Worm (Caenorhabditis elegans) whole organism, late embryonic: ENCODE measurements around the gene F41G3.3.

Experiments used
- C08G9.2 ChIP-seq: sonication (generic microtip); optimal IDR thresholded peaks from 2 replicates; lab custom pipeline; 2016; ENCODE audit warnings: mild to moderate bottlenecking, missing genetic modification characterization, moderate library complexity, missing compliant biosample characterization
- K02D7.2 ChIP-seq: sonication (generic microtip); optimal IDR thresholded peaks from 2 replicates; lab custom pipeline; 2017; ENCODE audit warnings: mild to moderate bottlenecking, missing genetic modification characterization, missing compliant biosample characterization
- K09A11.1 ChIP-seq: sonication (generic microtip); optimal IDR thresholded peaks from 2 replicates; lab custom pipeline; 2017; ENCODE audit warnings: antibody characterized with exemption, mild to moderate bottlenecking, missing genetic modification characterization, missing compliant biosample characterization; ENCODE audit not compliant: insufficient read depth
- ahr-1 ChIP-seq: sonication (generic microtip); optimal IDR thresholded peaks from 2 replicates; lab custom pipeline; 2016; ENCODE audit warnings: missing genetic modification characterization, missing compliant biosample characterization
- ceh-18 ChIP-seq: sonication (generic microtip); optimal IDR thresholded peaks from 2 replicates; lab custom pipeline; 2016; ENCODE audit warnings: missing genetic modification characterization, missing compliant biosample characterization
- ceh-19 ChIP-seq: fragments of 200-800 bp; sonication (Bioruptor generic); optimal IDR thresholded peaks from 2 replicates; lab custom pipeline; 2018; ENCODE audit warnings: mild to moderate bottlenecking, missing genetic modification characterization, missing compliant biosample characterization
- ceh-24 ChIP-seq: sonication (generic microtip); optimal IDR thresholded peaks from 2 replicates; lab custom pipeline; 2016; ENCODE audit warnings: mild to moderate bottlenecking, missing genetic modification characterization, missing compliant biosample characterization
- ceh-30 ChIP-seq: fragments of 150-350 bp; optimal IDR thresholded peaks from 2 replicates; lab custom pipeline; 2014; ENCODE audit warnings: missing biosample characterization, missing genetic modification characterization
- ceh-31 ChIP-seq: sonication (generic microtip); optimal IDR thresholded peaks from 2 replicates; lab custom pipeline; 2016; ENCODE audit warnings: missing genetic modification characterization, missing compliant biosample characterization
- ceh-45 ChIP-seq: fragments of 200-800 bp; sonication (Bioruptor generic); IDR thresholded peaks from 2 replicates; pipeline ENCODE4 v1.3.6; 2022; ENCODE audit warnings: missing genetic modification reagents, missing genetic modification characterization, missing compliant biosample characterization
- ceh-48 ChIP-seq: sonication (generic microtip); optimal IDR thresholded peaks from 2 replicates; lab custom pipeline; 2016; ENCODE audit warnings: missing genetic modification characterization, inconsistent platforms, missing compliant biosample characterization
- ceh-9 ChIP-seq: sonication (generic microtip); optimal IDR thresholded peaks from 2 replicates; lab custom pipeline; 2016; ENCODE audit warnings: mild to moderate bottlenecking, missing genetic modification characterization, inconsistent platforms, missing compliant biosample characterization
- che-1 ChIP-seq: sonication (generic microtip); optimal IDR thresholded peaks from 2 replicates; lab custom pipeline; 2016; ENCODE audit warnings: mild to moderate bottlenecking, missing genetic modification characterization, missing compliant biosample characterization
- dmd-4 ChIP-seq: sonication (generic microtip); optimal IDR thresholded peaks from 2 replicates; lab custom pipeline; 2016; ENCODE audit warnings: borderline replicate concordance, missing genetic modification characterization, missing compliant biosample characterization
- dve-1 ChIP-seq: sonication (generic microtip); optimal IDR thresholded peaks from 2 replicates; lab custom pipeline; 2017; ENCODE audit warnings: antibody characterized with exemption, mild to moderate bottlenecking, missing genetic modification characterization, missing compliant biosample characterization
- elt-2 ChIP-seq: sonication (generic microtip); optimal IDR thresholded peaks from 2 replicates; lab custom pipeline; 2016; ENCODE audit warnings: missing genetic modification reagents, missing genetic modification characterization, missing compliant biosample characterization
- elt-4 ChIP-seq: sonication (generic microtip); optimal IDR thresholded peaks from 2 replicates; lab custom pipeline; 2016; ENCODE audit warnings: missing genetic modification characterization, missing compliant biosample characterization
- fax-1 ChIP-seq: sonication (generic microtip); optimal IDR thresholded peaks from 2 replicates; lab custom pipeline; 2016; ENCODE audit warnings: missing genotype, missing genetic modification characterization, missing compliant biosample characterization
- fkh-10 ChIP-seq: fragments of 150-350 bp; optimal IDR thresholded peaks from 2 replicates; lab custom pipeline; 2014; ENCODE audit warnings: missing biosample characterization, missing genetic modification reagents, missing genetic modification characterization
- hlh-13 ChIP-seq: fragments of 200-800 bp; sonication (Bioruptor generic); optimal IDR thresholded peaks from 2 replicates; lab custom pipeline; 2018; ENCODE audit warnings: mild to moderate bottlenecking, missing genetic modification characterization, missing compliant biosample characterization
- hlh-15 ChIP-seq: sonication (generic microtip); optimal IDR thresholded peaks from 2 replicates; lab custom pipeline; 2016; ENCODE audit warnings: missing genetic modification characterization, missing compliant biosample characterization
- hlh-8 ChIP-seq: sonication (generic microtip); optimal IDR thresholded peaks from 2 replicates; lab custom pipeline; 2016; ENCODE audit warnings: missing genotype, missing genetic modification characterization, missing compliant biosample characterization
- lin-11 ChIP-seq: fragments of 200-800 bp; sonication (Bioruptor generic); optimal IDR thresholded peaks from 2 replicates; lab custom pipeline; 2018; ENCODE audit warnings: mild to moderate bottlenecking, missing genetic modification characterization, missing compliant biosample characterization
- mec-3 ChIP-seq: sonication (generic microtip); optimal IDR thresholded peaks from 2 replicates; lab custom pipeline; 2016; ENCODE audit warnings: borderline replicate concordance, missing genetic modification characterization, missing compliant biosample characterization
- nfya-1 ChIP-seq: sonication (generic microtip); optimal IDR thresholded peaks from 2 replicates; lab custom pipeline; 2017; ENCODE audit warnings: missing genetic modification characterization, mild to moderate bottlenecking, missing compliant biosample characterization, antibody characterized with exemption, moderate library complexity
- pag-3 ChIP-seq: sonication (generic microtip); optimal IDR thresholded peaks from 2 replicates; lab custom pipeline; 2016; ENCODE audit warnings: missing compliant biosample characterization, missing genetic modification characterization, borderline replicate concordance
- rnt-1 ChIP-seq: sonication (generic microtip); optimal IDR thresholded peaks from 2 replicates; lab custom pipeline; 2016; ENCODE audit warnings: missing genetic modification characterization, missing compliant biosample characterization
- sdc-2 ChIP-seq: sonication (generic microtip); optimal IDR thresholded peaks from 2 replicates; lab custom pipeline; 2016; ENCODE audit warnings: missing genotype, missing genetic modification characterization, missing compliant biosample characterization
- sox-2 ChIP-seq: fragments of 200-800 bp; sonication (Bioruptor generic); IDR thresholded peaks from 2 replicates; pipeline ENCODE4 v1.3.6; 2022; ENCODE audit warnings: missing genetic modification reagents, missing genetic modification characterization, missing compliant biosample characterization
- syd-9 ChIP-seq: sonication (generic microtip); optimal IDR thresholded peaks from 2 replicates; lab custom pipeline; 2016; ENCODE audit warnings: mild to moderate bottlenecking, missing genetic modification characterization, moderate library complexity, missing compliant biosample characterization
- tbx-7 ChIP-seq: sonication (generic microtip); optimal IDR thresholded peaks from 2 replicates; lab custom pipeline; 2016; ENCODE audit warnings: missing genotype, missing genetic modification characterization, missing compliant biosample characterization
- unc-3 ChIP-seq, 2 experiments: fragments of 200-800 bp in 1 of 2; sonication (Bioruptor generic) in 1 of 2; sonication (generic microtip) in 1 of 2; conservative IDR thresholded peaks in 1 of 2; optimal IDR thresholded peaks in 1 of 2; 2 replicates each; pipeline versions ENCODE4 v1.3.6 to Lab custom; 2016 to 2022; ENCODE audit warnings: missing compliant biosample characterization in 2 of 2, missing genetic modification characterization in 2 of 2, missing genetic modification reagents in 1 of 2
- unc-42 ChIP-seq: sonication (generic microtip); optimal IDR thresholded peaks from 2 replicates; lab custom pipeline; 2016; ENCODE audit warnings: missing genotype, missing genetic modification characterization, missing compliant biosample characterization
- unc-55 ChIP-seq: sonication (generic microtip); optimal IDR thresholded peaks from 2 replicates; lab custom pipeline; 2017; ENCODE audit warnings: missing biosample characterization, missing genetic modification reagents, missing genetic modification characterization
- zip-5 ChIP-seq: sonication (generic microtip); optimal IDR thresholded peaks from 2 replicates; lab custom pipeline; 2016; ENCODE audit warnings: missing genetic modification characterization, missing compliant biosample characterization

The F41G3.3 gene

DNA sequence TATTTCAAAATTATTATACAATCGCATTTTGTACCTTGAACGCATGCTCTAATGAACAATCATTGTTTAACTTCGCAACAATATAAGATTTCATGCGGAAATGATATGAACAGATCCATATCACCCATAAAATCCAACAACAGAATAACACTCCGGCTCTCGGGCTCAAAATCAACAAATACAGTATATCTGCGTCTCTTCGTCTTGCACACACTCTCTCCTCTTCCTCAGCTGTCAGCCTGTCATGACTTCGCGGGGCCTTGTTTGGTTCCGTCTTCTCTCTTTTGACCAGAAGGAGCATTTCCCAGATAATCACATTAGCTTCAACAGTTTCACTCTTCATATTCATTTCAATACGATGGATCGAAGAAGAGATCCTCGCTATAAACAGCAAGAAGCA, at the start of gene F41G3.3:
Gene F41G3.3, plus strand, starts transcription at position 301 of the 400 bp plus-strand sequence.
- no peak for TF ChIP-seq hlh-13 (GFP tag; lab: Kevin White, UChicago)
- TF ChIP-seq sdc-2 (tag; lab: Kevin White, UChicago) = no peak
- no peak for TF ChIP-seq rnt-1 (tag; lab: Kevin White, UChicago)
- TF ChIP-seq dve-1 (tag; lab: Kevin White, UChicago) = no peak
- no peak for TF ChIP-seq unc-55 (GFP tag; lab: Kevin White, UChicago)
- no peak for TF ChIP-seq che-1 (tag; lab: Kevin White, UChicago)
- TF ChIP-seq ceh-45 = no peak
- no peak for TF ChIP-seq ceh-48 (tag; lab: Kevin White, UChicago)
- TF ChIP-seq pag-3 (tag; lab: Kevin White, UChicago) = no peak
- TF ChIP-seq elt-4 (tag; lab: Kevin White, UChicago) = no peak
- TF ChIP-seq lin-11 (tag; lab: Kevin White, UChicago) = no peak
- no peak for TF ChIP-seq ceh-19 (GFP tag; lab: Kevin White, UChicago)
- TF ChIP-seq ceh-30 (tag; lab: Kevin White, UChicago) = no peak
- TF ChIP-seq syd-9 (tag; lab: Kevin White, UChicago) = no peak
- no peak for TF ChIP-seq dmd-4 (tag; lab: Kevin White, UChicago)
- TF ChIP-seq ceh-9 (tag; lab: Kevin White, UChicago) = no peak
- TF ChIP-seq hlh-15 (tag; lab: Kevin White, UChicago) = no peak

DNA sequence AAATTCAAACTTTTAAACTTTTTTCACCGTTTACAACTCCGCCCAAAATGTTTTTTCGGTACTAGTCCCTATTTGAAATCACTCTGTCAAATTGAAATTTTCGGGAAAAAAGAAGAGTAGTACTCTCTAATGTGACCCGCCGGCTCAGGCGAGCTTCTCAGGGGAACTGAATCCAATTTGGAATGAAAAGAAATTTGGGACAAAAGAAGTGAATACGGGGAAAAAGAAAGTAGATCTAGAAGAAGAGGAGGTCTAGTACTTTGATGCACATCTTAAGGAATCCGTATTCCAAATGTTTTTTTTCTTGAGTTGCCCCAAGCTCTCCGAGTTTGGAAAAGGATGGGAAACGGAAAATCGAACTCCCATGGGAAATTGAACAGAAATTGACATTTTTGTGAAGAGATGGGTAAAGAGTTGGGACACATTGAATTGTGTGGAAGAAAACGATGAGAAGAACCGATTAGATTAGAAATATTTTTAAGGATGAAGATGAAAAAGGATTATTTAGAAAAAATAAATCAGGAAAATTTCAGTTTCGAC, 49.7 kb upstream of the F41G3.3 start:
- TF ChIP-seq zip-5 (tag; lab: Kevin White, UChicago) = no peak
- TF ChIP-seq hlh-8 = no peak
- no peak for TF ChIP-seq K02D7.2
- no peak for TF ChIP-seq nfya-1 (tag; lab: Kevin White, UChicago)
- no peak for TF ChIP-seq tbx-7 (tag; lab: Kevin White, UChicago)
- no peak for TF ChIP-seq rnt-1 (tag; lab: Kevin White, UChicago)
- TF ChIP-seq ahr-1 (tag; lab: Kevin White, UChicago) = no peak
- no peak for TF ChIP-seq mec-3 (tag; lab: Kevin White, UChicago)
- TF ChIP-seq unc-3 (GFP tag; conservative IDR thresholded peaks at IDR 0.05; lab: Robert Waterston, UW) = no peak
- peak; percentile 65 for TF ChIP-seq unc-3 (tag; optimal IDR thresholded peaks at IDR 0.05; lab: Kevin White, UChicago)
- no peak for TF ChIP-seq C08G9.2 (tag; lab: Kevin White, UChicago)
- no peak for TF ChIP-seq K09A11.1 (tag; lab: Kevin White, UChicago)
- no peak for TF ChIP-seq ceh-24 (tag; lab: Kevin White, UChicago)
- TF ChIP-seq sox-2 (GFP tag; lab: Robert Waterston, UW) = no peak
- TF ChIP-seq unc-42 (tag; lab: Kevin White, UChicago) = peak; percentile 72
- TF ChIP-seq fax-1 (tag; lab: Kevin White, UChicago) = no peak
- no peak for TF ChIP-seq hlh-13 (GFP tag; lab: Kevin White, UChicago)
- TF ChIP-seq fkh-10 = no peak

DNA sequence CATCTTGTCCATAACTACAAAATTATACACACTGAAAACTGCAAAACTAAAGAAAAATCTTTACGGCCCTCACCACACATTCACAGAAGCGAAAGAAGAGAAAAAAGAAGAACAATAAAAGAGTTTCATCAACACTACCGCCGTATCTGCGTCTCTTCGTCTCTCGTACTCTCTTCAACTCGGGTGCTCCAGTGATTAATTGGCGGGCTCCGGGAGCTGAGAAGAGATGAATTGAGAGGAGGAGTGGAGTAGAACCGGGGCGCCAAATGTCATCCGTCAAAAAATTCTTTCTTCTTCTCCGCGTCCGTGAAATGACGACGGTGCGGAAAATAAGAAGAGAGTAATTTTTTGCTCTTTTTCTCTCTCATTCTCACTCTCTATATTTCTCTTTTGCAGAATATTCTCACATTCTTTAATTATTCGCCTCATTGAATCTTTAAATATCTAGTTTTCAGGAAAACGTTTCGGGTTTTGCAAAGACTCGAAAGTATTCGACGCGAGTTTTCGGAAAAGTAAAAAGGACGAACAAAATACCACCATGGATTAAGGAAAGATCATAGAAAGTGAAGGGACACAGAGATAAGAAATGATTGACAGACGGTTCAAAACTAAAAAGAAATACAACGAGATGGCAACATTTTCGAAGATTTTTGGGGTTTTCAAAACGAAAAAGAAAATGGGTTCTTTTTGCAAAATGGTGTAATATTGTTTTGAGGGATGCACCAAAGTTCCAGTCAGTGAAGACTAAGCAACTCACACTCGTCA, 48.7 kb upstream of the F41G3.3 start:
- TF ChIP-seq unc-55 (GFP tag; lab: Kevin White, UChicago) (peak; percentile 84), ceh-31 (tag; lab: Kevin White, UChicago) (peak; percentile 27), ceh-45 (no peak), unc-42 (tag; lab: Kevin White, UChicago) (peak; percentile 2), elt-2 (tag; lab: Kevin White, UChicago) (no peak), rnt-1 (tag; lab: Kevin White, UChicago) (peak; percentile 41), ceh-18 (tag; lab: Kevin White, UChicago) (peak; percentile 75)
